Fruit fly (Drosophila melanogaster): Measurements from ENCODE around the gene CG7333.

dm6 chr3R:19644901-19645204 lies 44.4 kb downstream of the CG7333 start, which contains the start of gene Nup58:
- no peak for TF ChIP-seq CG17806 (tag; optimal IDR thresholded peaks at IDR 0.05)
- TF ChIP-seq rn (GFP tag; IDR thresholded peaks at IDR 0.05): no peak
- TF ChIP-seq Snoo (tag; optimal IDR thresholded peaks at IDR 0.05): no peak
- TF ChIP-seq EcR (GFP tag; optimal IDR thresholded peaks at IDR 0.05): no peak
- no peak for TF ChIP-seq gl (tag; optimal IDR thresholded peaks at IDR 0.05)
- no peak for TF ChIP-seq CG10348 (GFP tag; IDR thresholded peaks at IDR 0.05)
- no peak for TF ChIP-seq CG14655 (GFP tag; optimal IDR thresholded peaks at IDR 0.05)
- TF ChIP-seq CG8301 (tag; optimal IDR thresholded peaks at IDR 0.05): no peak
- TF ChIP-seq D1 (tag; optimal IDR thresholded peaks at IDR 0.05): no peak
